Fruit fly (Drosophila melanogaster) whole organism, adult: ENCODE results near the gene Wbp2.

Source experiments
- CG11617 ChIP-seq: fragments of 200-800 bp; sonication (Bioruptor generic); optimal IDR thresholded peaks from 2 replicates; lab custom pipeline; 2017; ENCODE audit warnings: mild to moderate bottlenecking, missing biosample characterization, missing genetic modification reagents, missing genetic modification characterization
- CG1620 ChIP-seq: fragments of 200-800 bp; sonication (Bioruptor generic); optimal IDR thresholded peaks from 2 replicates; lab custom pipeline; 2016; ENCODE audit warnings: missing biosample characterization, missing genetic modification characterization
- kay ChIP-seq: fragments of 200-800 bp; sonication (Bioruptor generic); peaks from one replicate; lab custom pipeline; 2016; ENCODE audit warnings: missing biosample characterization, missing genetic modification characterization, borderline replicate concordance
- pad ChIP-seq: fragments of 200-800 bp; sonication (Bioruptor generic); optimal IDR thresholded peaks from 3 replicates; lab custom pipeline; 2017; ENCODE audit warnings: missing biosample characterization, missing genetic modification characterization, mild to moderate bottlenecking, moderate library complexity, missing genetic modification reagents
- toe ChIP-seq: fragments of 200-800 bp; sonication (Bioruptor generic); optimal IDR thresholded peaks from 2 replicates; lab custom pipeline; 2016; ENCODE audit warnings: missing biosample characterization, missing genetic modification characterization

DNA sequence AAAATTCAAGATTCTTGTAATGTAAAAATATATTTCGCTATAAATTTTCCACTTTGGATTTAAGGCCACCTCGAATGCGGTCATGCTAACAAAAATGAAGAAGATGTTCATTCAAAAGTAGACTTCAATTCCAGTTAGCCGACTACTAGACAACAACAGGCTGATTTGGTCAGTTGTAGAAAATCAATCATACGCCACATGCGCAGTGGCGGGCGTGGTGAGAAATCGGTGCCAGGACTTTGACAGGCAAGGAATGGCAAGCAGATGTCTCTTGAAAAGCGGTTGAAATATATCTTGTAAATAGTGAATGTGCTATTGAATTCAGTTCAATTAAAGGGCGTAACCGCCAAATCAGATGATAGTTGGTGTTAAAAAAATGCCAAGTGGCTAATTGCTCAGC, 3.5 kb downstream of the Wbp2 start, which contains the start of gene Ent3:
- TF ChIP-seq kay (GFP tag; lab: Kevin White, UChicago) = no peak
- TF ChIP-seq CG1620 (GFP tag; lab: Kevin White, UChicago) = no peak
- TF ChIP-seq toe (GFP tag; lab: Kevin White, UChicago) = no peak
- TF ChIP-seq pad (GFP tag; lab: Kevin White, UChicago) = no peak
- no peak for TF ChIP-seq CG11617 (GFP tag; lab: Kevin White, UChicago)
